Fruit fly (Drosophila melanogaster) whole organism, wandering third instar larva: ENCODE results near the gene CG5877.
A peak's percentile ranks its signal among the peaks of the same experiment; 100 is the strongest.

Experiments used
- Dfd ChIP-seq: fragments of >200 bp; optimal IDR thresholded peaks from 2 replicates; lab custom pipeline; 2017; ENCODE audit warnings: missing biosample characterization, missing genetic modification characterization
- Dif ChIP-seq: fragments of 200-275, 200-300 bp; sonication (Bioruptor generic); optimal IDR thresholded peaks from 2 replicates; lab custom pipeline; 2018; ENCODE audit warnings: missing biosample characterization, missing genetic modification characterization; ENCODE audit not compliant: partially characterized antibody
- GATAd ChIP-seq: sonication (Bioruptor generic); optimal IDR thresholded peaks from 2 replicates; lab custom pipeline; 2016; ENCODE audit warnings: missing biosample characterization, missing genetic modification characterization
- HLH106 ChIP-seq: fragments of 200-800 bp; optimal IDR thresholded peaks from 3 replicates; lab custom pipeline; 2019; ENCODE audit warnings: missing biosample characterization, mild to moderate bottlenecking, missing genetic modification characterization, moderate library complexity
- Hnf4 ChIP-seq: fragments of 200-800 bp; sonication (Bioruptor generic); optimal IDR thresholded peaks from 2 replicates; lab custom pipeline; 2016; ENCODE audit warnings: missing biosample characterization, mild to moderate bottlenecking, missing genetic modification characterization
- Hr78 ChIP-seq: fragments of >200 bp; optimal IDR thresholded peaks from 2 replicates; lab custom pipeline; 2017; ENCODE audit warnings: missing biosample characterization, missing genetic modification characterization
- Hr83 ChIP-seq: fragments of 200-300 bp; sonication (Bioruptor generic); optimal IDR thresholded peaks from 2 replicates; lab custom pipeline; 2016; ENCODE audit warnings: missing biosample characterization, mild to moderate bottlenecking, missing genetic modification characterization, moderate library complexity; ENCODE audit not compliant: poor library complexity, severe bottlenecking
- Jra ChIP-seq: sonication (Bioruptor generic); optimal IDR thresholded peaks from 2 replicates; lab custom pipeline; 2016; ENCODE audit warnings: missing biosample characterization, missing genetic modification characterization
- Mio ChIP-seq: sonication (Bioruptor generic); optimal IDR thresholded peaks from 2 replicates; lab custom pipeline; 2016; ENCODE audit warnings: missing biosample characterization, missing genetic modification characterization
- Myc ChIP-seq: fragments of >200 bp; optimal IDR thresholded peaks from 2 replicates; lab custom pipeline; 2017
- OdsH ChIP-seq: fragments of 200-800 bp; sonication (Bioruptor generic); optimal IDR thresholded peaks from 2 replicates; lab custom pipeline; 2016; ENCODE audit warnings: missing biosample characterization, mild to moderate bottlenecking, missing genetic modification characterization
- Rel ChIP-seq, 2 experiments: fragments of 200-800 bp; sonication (Bioruptor generic) in 1 of 2; optimal IDR thresholded peaks; 2 replicates in 1 of 2; 3 replicates in 1 of 2; lab custom pipeline; 2016 to 2019; ENCODE audit warnings: mild to moderate bottlenecking in 2 of 2, missing biosample characterization in 2 of 2, missing genetic modification characterization in 2 of 2, moderate library complexity in 1 of 2
- Sp1 ChIP-seq: fragments of 200-800 bp; sonication (Bioruptor generic); optimal IDR thresholded peaks from 3 replicates; lab custom pipeline; 2019; ENCODE audit warnings: missing biosample characterization, mild to moderate bottlenecking, missing genetic modification characterization, moderate library complexity
- Vsx2 ChIP-seq: fragments of 200-300, 225-300 bp; sonication (Bioruptor generic); optimal IDR thresholded peaks from 2 replicates; lab custom pipeline; 2018; ENCODE audit warnings: missing biosample characterization, missing genetic modification characterization; ENCODE audit not compliant: partially characterized antibody
- br ChIP-seq: fragments of 200-800 bp; sonication (Bioruptor generic); optimal IDR thresholded peaks from 2 replicates; lab custom pipeline; 2016; ENCODE audit warnings: missing biosample characterization, missing genetic modification characterization
- brk ChIP-seq: fragments of 200-800 bp; sonication (Bioruptor generic); optimal IDR thresholded peaks from 2 replicates; lab custom pipeline; 2016; ENCODE audit warnings: missing biosample characterization, mild to moderate bottlenecking, missing genetic modification characterization
- dl ChIP-seq, 2 experiments: fragments of 175-275, 200-275 bp in 1 of 2; fragments of 200-275 bp in 1 of 2; sonication (Bioruptor generic); optimal IDR thresholded peaks; lab custom pipeline; 2018; ENCODE audit warnings: mild to moderate bottlenecking in 2 of 2, missing biosample characterization in 2 of 2, missing genetic modification characterization in 2 of 2, moderate library complexity in 2 of 2; ENCODE audit not compliant: partially characterized antibody in 2 of 2, insufficient read depth in 1 of 2
- dmrt93B ChIP-seq: fragments of 200-800 bp; sonication (Bioruptor generic); optimal IDR thresholded peaks from 2 replicates; lab custom pipeline; 2018; ENCODE audit warnings: missing biosample characterization, mild to moderate bottlenecking, missing genetic modification characterization
- dsf ChIP-seq: sonication (Bioruptor generic); optimal IDR thresholded peaks from 2 replicates; lab custom pipeline; 2016; ENCODE audit warnings: missing biosample characterization, missing genetic modification characterization, borderline replicate concordance
- ey ChIP-seq: fragments of 200-800 bp; sonication (Bioruptor generic); optimal IDR thresholded peaks from 2 replicates; lab custom pipeline; 2016; ENCODE audit warnings: missing biosample characterization, missing genetic modification characterization
- foxo ChIP-seq, 2 experiments: fragments of 200-800 bp; sonication (Bioruptor generic); optimal IDR thresholded peaks; 2 replicates in 1 of 2; 3 replicates in 1 of 2; lab custom pipeline; 2016 to 2017; ENCODE audit warnings: missing biosample characterization in 2 of 2, missing genetic modification characterization in 2 of 2
- h ChIP-seq: fragments of 200-800 bp; sonication (Bioruptor generic); optimal IDR thresholded peaks from 3 replicates; lab custom pipeline; 2016; ENCODE audit warnings: missing biosample characterization, mild to moderate bottlenecking, missing genetic modification characterization
- jim ChIP-seq: fragments of 175-275, 200-325 bp; sonication (Bioruptor generic); optimal IDR thresholded peaks from 2 replicates; lab custom pipeline; 2016; ENCODE audit warnings: missing biosample characterization, mild to moderate bottlenecking, missing genetic modification characterization
- lola ChIP-seq: fragments of >200 bp; optimal IDR thresholded peaks from 2 replicates; lab custom pipeline; 2017; ENCODE audit warnings: missing biosample characterization, missing genetic modification characterization
- pan ChIP-seq: fragments of >200 bp; optimal IDR thresholded peaks from 2 replicates; lab custom pipeline; 2017
- psq ChIP-seq: fragments of 200-800 bp; sonication (Bioruptor generic); optimal IDR thresholded peaks from 3 replicates; lab custom pipeline; 2017; ENCODE audit warnings: missing biosample characterization, mild to moderate bottlenecking, missing genetic modification characterization, moderate library complexity
- rgr ChIP-seq: fragments of 200-800 bp; sonication (Bioruptor generic); optimal IDR thresholded peaks from 3 replicates; lab custom pipeline; 2016; ENCODE audit warnings: missing biosample characterization, mild to moderate bottlenecking, missing genetic modification characterization
- sage ChIP-seq: fragments of 200-800 bp; sonication (Bioruptor generic); optimal IDR thresholded peaks from 2 replicates; lab custom pipeline; 2016; ENCODE audit warnings: missing biosample characterization, mild to moderate bottlenecking, missing genetic modification characterization
- sv ChIP-seq: fragments of 200-800 bp; sonication (Bioruptor generic); optimal IDR thresholded peaks from 3 replicates; lab custom pipeline; 2016; ENCODE audit warnings: missing biosample characterization, missing genetic modification characterization
- tai ChIP-seq: sonication (Bioruptor generic); optimal IDR thresholded peaks from 2 replicates; lab custom pipeline; 2016; ENCODE audit warnings: missing biosample characterization, missing genetic modification characterization
- usp ChIP-seq: fragments of >200 bp; optimal IDR thresholded peaks from 2 replicates; lab custom pipeline; 2017; ENCODE audit warnings: missing biosample characterization, missing genetic modification characterization

Gene CG5877

DNA sequence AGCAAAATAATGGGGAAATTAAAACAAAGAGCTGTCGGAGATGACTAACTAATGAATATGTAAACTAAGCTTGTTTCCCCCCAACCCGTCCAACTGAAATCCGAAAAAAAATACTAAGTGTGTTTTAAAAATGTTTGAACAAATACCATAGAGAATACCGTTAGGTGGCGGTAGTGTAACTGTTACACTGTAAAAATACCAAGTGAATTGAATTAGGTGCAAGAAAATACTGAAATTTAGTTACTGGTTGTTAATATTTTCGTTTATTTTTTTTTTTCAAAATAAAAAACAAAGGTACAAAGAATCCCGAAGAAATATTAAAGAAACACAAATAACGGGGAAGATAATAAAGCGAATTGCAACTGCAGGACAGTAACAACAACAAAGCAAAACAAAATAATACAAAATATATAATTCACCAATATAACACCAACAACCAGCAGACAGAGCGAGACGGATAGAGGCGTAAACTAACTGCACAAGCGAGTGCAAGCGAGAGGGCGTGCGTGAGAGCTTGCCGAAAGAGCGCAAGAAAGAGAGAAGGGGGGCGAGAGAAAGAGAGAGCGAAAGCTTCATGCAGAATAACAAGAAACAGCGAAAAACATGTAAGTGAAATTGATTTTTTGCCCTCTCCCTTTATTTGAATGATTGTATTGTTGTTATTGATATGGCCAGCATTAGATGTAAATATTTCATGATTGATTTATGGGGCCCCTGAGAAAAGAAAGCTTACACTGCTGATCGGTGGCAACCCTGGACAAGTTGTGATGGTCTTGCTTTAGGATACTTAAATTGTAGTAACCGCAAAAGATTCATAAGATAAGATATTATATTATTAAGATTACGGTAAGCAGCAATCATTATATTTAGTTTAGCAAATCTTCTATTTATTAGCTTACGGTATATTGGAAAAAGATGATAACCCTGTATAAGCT, 13.4 kb downstream of the CG5877 start:
- peak; percentile 74 for TF ChIP-seq psq (GFP tag; lab: Kevin White, UChicago)
- TF ChIP-seq usp (GFP tag; lab: Kevin White, UChicago) = no peak
- no peak for TF ChIP-seq dsf (GFP tag; lab: Kevin White, UChicago)
- TF ChIP-seq HLH106 (tag; lab: Kevin White, UChicago) = peak; percentile 5
- TF ChIP-seq Dif (GFP tag; lab: Kevin White, UChicago) = peak; percentile 49
- peak; percentile 2 for TF ChIP-seq rgr (GFP tag; lab: Kevin White, UChicago)
- TF ChIP-seq Rel (GFP tag; optimal IDR thresholded peaks at IDR 0.05; lab: Kevin White, UChicago) = no peak
- peak; percentile 67 for TF ChIP-seq Rel (tag; optimal IDR thresholded peaks at IDR 0.05; lab: Kevin White, UChicago)
- peak; percentile 58 for TF ChIP-seq Vsx2 (GFP tag; lab: Kevin White, UChicago)
- no peak for TF ChIP-seq sv (GFP tag; lab: Kevin White, UChicago)
- no peak for TF ChIP-seq OdsH
- no peak for TF ChIP-seq Dfd
- peak; percentile 15 for TF ChIP-seq Sp1 (GFP tag; lab: Kevin White, UChicago)
- TF ChIP-seq dl (GFP tag; optimal IDR thresholded peaks at IDR 0.05; lab: Kevin White, UChicago; ENCODE audit: insufficient read depth in 1 of 2, partially characterized antibody in 2 of 2) = peak; percentile 38 to 59
- no peak for TF ChIP-seq dmrt93B (GFP tag; lab: Kevin White, UChicago)
- peak; percentile 9 for TF ChIP-seq brk
- TF ChIP-seq lola (GFP tag; lab: Kevin White, UChicago) = no peak
- no peak for TF ChIP-seq GATAd
- peak; percentile 3 for TF ChIP-seq br (GFP tag; lab: Kevin White, UChicago)
- no peak for TF ChIP-seq pan (lab: Kevin White, UChicago)
- TF ChIP-seq h (GFP tag; lab: Kevin White, UChicago) = peak; percentile 15
- TF ChIP-seq tai (GFP tag; lab: Kevin White, UChicago) = no peak
- TF ChIP-seq Mio = no peak
- no peak for TF ChIP-seq Hr78 (GFP tag; lab: Kevin White, UChicago)
- no peak for TF ChIP-seq ey (GFP tag; lab: Kevin White, UChicago)
- TF ChIP-seq Jra (GFP tag; lab: Kevin White, UChicago) = no peak
- TF ChIP-seq jim (GFP tag; lab: Kevin White, UChicago) = peak; percentile 44
- peak; percentile 28 for TF ChIP-seq Hnf4 (GFP tag; lab: Kevin White, UChicago)

dm6 chrX:15307485-15308138, 14.8 kb downstream of the CG5877 start:
- TF ChIP-seq foxo (GFP tag; optimal IDR thresholded peaks at IDR 0.05; lab: Kevin White, UChicago) (no peak), Rel (GFP tag; optimal IDR thresholded peaks at IDR 0.05; lab: Kevin White, UChicago) (no peak), Rel (tag; optimal IDR thresholded peaks at IDR 0.05; lab: Kevin White, UChicago) (peak; percentile 6)

DNA sequence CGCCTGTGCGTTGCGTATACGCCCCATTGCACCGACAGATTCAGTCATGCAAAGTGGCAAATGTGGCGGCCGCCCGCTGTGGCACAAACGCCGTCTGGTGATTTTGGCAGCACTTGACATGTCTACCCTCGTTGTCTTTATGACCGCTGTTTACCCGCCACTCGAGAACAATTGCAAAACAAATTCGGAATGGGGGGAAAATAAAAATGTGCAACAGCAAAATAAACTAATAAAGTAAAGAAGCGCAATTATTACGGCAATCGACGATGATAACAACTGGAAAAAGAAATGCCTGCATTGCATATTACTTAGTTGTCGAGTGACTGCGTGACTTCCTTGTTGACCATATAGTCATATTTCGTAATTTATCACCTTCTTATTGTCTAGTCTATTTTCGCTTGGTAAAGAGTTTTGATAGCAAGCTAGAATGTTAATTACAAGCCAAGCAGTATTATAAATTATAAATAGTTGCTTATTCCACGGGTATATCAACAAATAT, 15.7 kb downstream of the CG5877 start:
- TF ChIP-seq sage (GFP tag; lab: Kevin White, UChicago) (no peak), h (GFP tag; lab: Kevin White, UChicago) (no peak), Dfd (no peak), br (GFP tag; lab: Kevin White, UChicago) (no peak), pan (lab: Kevin White, UChicago) (no peak)

DNA sequence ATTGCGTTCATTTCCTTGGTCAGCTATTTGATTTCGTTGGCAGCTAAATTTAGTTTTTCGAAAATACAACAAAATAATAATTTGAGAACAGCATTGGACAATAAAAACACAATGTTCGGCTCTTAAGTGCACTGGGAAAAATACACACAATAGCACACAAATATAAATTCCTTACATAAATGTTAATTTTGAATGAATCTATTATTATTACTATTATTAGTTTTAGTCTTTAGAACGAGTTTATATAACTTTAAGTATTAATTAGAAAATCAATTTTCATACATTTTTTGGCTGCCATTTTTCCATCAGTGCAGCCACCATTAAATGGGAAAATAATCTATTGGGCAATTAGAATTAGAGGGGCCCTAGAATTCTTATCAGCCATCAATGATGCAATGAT, 17.1 kb downstream of the CG5877 start:
- TF ChIP-seq Myc (no peak), pan (lab: Kevin White, UChicago) (no peak), Hr83 (GFP tag; lab: Kevin White, UChicago) (no peak), foxo (GFP tag; optimal IDR thresholded peaks at IDR 0.05; lab: Kevin White, UChicago) (no peak)
